Fruit fly (Drosophila melanogaster) whole organism, embryonic: ENCODE measurements around the gene Vps29.
A peak's percentile ranks its signal among the peaks of the same experiment; 100 is the strongest.

ENCODE experiments used
- Aef1 ChIP-seq: fragments of 200-800 bp; sonication (Bioruptor generic); IDR thresholded peaks from 3 replicates; pipeline ENCODE4 v1.3.6; 2022; ENCODE audit warnings: missing biosample characterization, missing genetic modification characterization
- Antp ChIP-seq: fragments of 200-800 bp; sonication (Bioruptor generic); optimal IDR thresholded peaks from 3 replicates; lab custom pipeline; 2016; ENCODE audit warnings: missing biosample characterization, missing genetic modification characterization
- Atf6 ChIP-seq: fragments of 200-800 bp; sonication (Bioruptor generic); IDR thresholded peaks from 2 replicates; pipeline ENCODE4 v1.3.6; 2022; ENCODE audit warnings: missing biosample characterization, missing genetic modification characterization
- CG10274 ChIP-seq: fragments of 200-800 bp; sonication (Bioruptor generic); optimal IDR thresholded peaks from 3 replicates; lab custom pipeline; 2017; ENCODE audit warnings: missing biosample characterization, mild to moderate bottlenecking, missing genetic modification characterization
- CG10366 ChIP-seq: fragments of 200-800 bp; sonication (Bioruptor generic); IDR thresholded peaks from 2 replicates; pipeline ENCODE4 v1.3.6; 2022; ENCODE audit warnings: missing biosample characterization, missing genetic modification characterization
- CG12391 ChIP-seq: fragments of 200-800 bp; sonication (Bioruptor generic); optimal IDR thresholded peaks from 3 replicates; lab custom pipeline; 2018; ENCODE audit warnings: missing biosample characterization, mild to moderate bottlenecking, missing genetic modification characterization, moderate library complexity
- CG17385 ChIP-seq: fragments of 200-800 bp; sonication (Bioruptor generic); optimal IDR thresholded peaks from 3 replicates; lab custom pipeline; 2018; ENCODE audit warnings: missing biosample characterization, mild to moderate bottlenecking, missing genetic modification characterization
- CG1832 ChIP-seq: fragments of 200-800 bp; sonication (Bioruptor generic); optimal IDR thresholded peaks from 2 replicates; lab custom pipeline; 2017; ENCODE audit warnings: missing biosample characterization, mild to moderate bottlenecking, missing genetic modification characterization, inconsistent platforms
- CG18619 ChIP-seq: fragments of 200-800 bp; sonication (Bioruptor generic); optimal IDR thresholded peaks from 3 replicates; lab custom pipeline; 2017; ENCODE audit warnings: missing biosample characterization, mild to moderate bottlenecking, missing genetic modification characterization
- CG2199 ChIP-seq: fragments of 200-800 bp; sonication (Bioruptor generic); IDR thresholded peaks from 3 replicates; pipeline ENCODE4 v1.3.6; 2022; ENCODE audit warnings: missing biosample characterization, missing genetic modification characterization
- CG4282 ChIP-seq: fragments of 200-800 bp; sonication (Bioruptor generic); optimal IDR thresholded peaks from 2 replicates; lab custom pipeline; 2016; ENCODE audit warnings: missing biosample characterization, missing genetic modification characterization
- CG6175 ChIP-seq: fragments of 200-800 bp; sonication (Bioruptor generic); IDR thresholded peaks from 3 replicates; pipeline ENCODE4 v1.3.6; 2022; ENCODE audit warnings: missing biosample characterization, missing genetic modification characterization
- CG6654 ChIP-seq: fragments of 200-800 bp; sonication (Bioruptor generic); optimal IDR thresholded peaks from 2 replicates; lab custom pipeline; 2017; ENCODE audit warnings: missing biosample characterization, mild to moderate bottlenecking, missing genetic modification characterization
- CG7556 ChIP-seq: fragments of 200-800 bp; sonication (Bioruptor generic); optimal IDR thresholded peaks from 2 replicates; lab custom pipeline; 2017; ENCODE audit warnings: missing biosample characterization, mild to moderate bottlenecking, missing genetic modification characterization
- Fer3 ChIP-seq: fragments of 200-800 bp; sonication (Bioruptor generic); optimal IDR thresholded peaks from 2 replicates; lab custom pipeline; 2018; ENCODE audit warnings: missing biosample characterization, mild to moderate bottlenecking, missing genetic modification characterization, moderate library complexity
- H2.0 ChIP-seq: fragments of 200-800 bp; sonication (Bioruptor generic); IDR thresholded peaks from 2 replicates; pipeline ENCODE4 v1.3.6; 2022; ENCODE audit warnings: missing biosample characterization, missing genetic modification characterization
- Hand ChIP-seq: fragments of 200-800 bp; sonication (Bioruptor generic); optimal IDR thresholded peaks from 2 replicates; lab custom pipeline; 2017; ENCODE audit warnings: mild to moderate bottlenecking, missing biosample characterization, missing genetic modification reagents, missing genetic modification characterization
- Myb ChIP-seq: fragments of 200-800 bp; sonication (Bioruptor generic); optimal IDR thresholded peaks from 2 replicates; lab custom pipeline; 2016; ENCODE audit warnings: missing biosample characterization, missing genetic modification characterization
- NFAT ChIP-seq: fragments of 200-800 bp; sonication (Bioruptor generic); IDR thresholded peaks from 2 replicates; pipeline ENCODE4 v1.3.6; 2022; ENCODE audit warnings: missing biosample characterization, missing genetic modification characterization
- Nf-YA ChIP-seq: fragments of 200-800 bp; sonication (Bioruptor generic); IDR thresholded peaks from 2 replicates; pipeline ENCODE4 v1.3.6; 2022; ENCODE audit warnings: missing biosample characterization, missing genetic modification characterization
- NfI ChIP-seq: fragments of 200-800 bp; sonication (Bioruptor generic); optimal IDR thresholded peaks from 3 replicates; lab custom pipeline; 2018; ENCODE audit warnings: missing biosample characterization, mild to moderate bottlenecking, missing genetic modification characterization, moderate library complexity
- PHDP ChIP-seq: fragments of 200-800 bp; sonication (Bioruptor generic); optimal IDR thresholded peaks from 3 replicates; lab custom pipeline; 2018; ENCODE audit warnings: missing biosample characterization, mild to moderate bottlenecking, missing genetic modification characterization, moderate library complexity
- Poxn ChIP-seq: fragments of 200-800 bp; sonication (Bioruptor generic); IDR thresholded peaks from 2 replicates; pipeline ENCODE4 v1.3.6; 2022; ENCODE audit warnings: missing biosample characterization, missing genetic modification characterization
- Rfx ChIP-seq: fragments of 200-800 bp; sonication (Bioruptor generic); IDR thresholded peaks from 2 replicates; pipeline ENCODE4 v1.3.6; 2022; ENCODE audit warnings: missing biosample characterization, missing genetic modification characterization
- Six4 ChIP-seq: fragments of 200-800 bp; sonication (Bioruptor generic); optimal IDR thresholded peaks from 2 replicates; lab custom pipeline; 2016; ENCODE audit warnings: missing biosample characterization, missing genetic modification characterization
- amos ChIP-seq: fragments of 200-800 bp; sonication (Bioruptor generic); IDR thresholded peaks from 2 replicates; pipeline ENCODE4 v1.3.6; 2022; ENCODE audit warnings: missing biosample characterization, missing genetic modification characterization; ENCODE audit not compliant: partially characterized antibody
- cato ChIP-seq: fragments of 200-800 bp; sonication (Bioruptor generic); optimal IDR thresholded peaks from 2 replicates; lab custom pipeline; 2016; ENCODE audit warnings: missing biosample characterization, missing genetic modification characterization, borderline replicate concordance
- crol ChIP-seq: fragments of 200-800 bp; sonication (Bioruptor generic); IDR thresholded peaks from 2 replicates; pipeline ENCODE4 v1.3.6; 2022; ENCODE audit warnings: missing biosample characterization, missing genetic modification characterization
- dati ChIP-seq: fragments of 200-800 bp; sonication (Bioruptor generic); IDR thresholded peaks from 2 replicates; pipeline ENCODE4 v1.3.6; 2022; ENCODE audit warnings: missing biosample characterization, missing genetic modification characterization
- dm ChIP-seq: fragments of 200-800 bp; sonication (Bioruptor generic); optimal IDR thresholded peaks from 3 replicates; lab custom pipeline; 2016; ENCODE audit warnings: missing biosample characterization, missing genetic modification characterization
- ems ChIP-seq: fragments of 200-800 bp; sonication (Bioruptor generic); optimal IDR thresholded peaks from 3 replicates; lab custom pipeline; 2016; ENCODE audit warnings: missing biosample characterization, missing genetic modification characterization
- fd64A ChIP-seq: fragments of 200-800 bp; sonication (Bioruptor generic); optimal IDR thresholded peaks from 3 replicates; lab custom pipeline; 2018; ENCODE audit warnings: missing biosample characterization, mild to moderate bottlenecking, missing genetic modification characterization
- grn ChIP-seq: fragments of 200-800 bp; sonication (Bioruptor generic); optimal IDR thresholded peaks from 3 replicates; lab custom pipeline; 2017; ENCODE audit warnings: missing biosample characterization, missing genetic modification characterization
- ind ChIP-seq: fragments of 200-800 bp; sonication (Bioruptor generic); optimal IDR thresholded peaks from 3 replicates; lab custom pipeline; 2016; ENCODE audit warnings: missing biosample characterization, missing genetic modification characterization
- lab ChIP-seq: fragments of 200-800 bp; sonication (Bioruptor generic); optimal IDR thresholded peaks from 3 replicates; lab custom pipeline; 2017; ENCODE audit warnings: missing biosample characterization, missing genetic modification characterization, mild to moderate bottlenecking, moderate library complexity, missing genetic modification reagents
- lmd ChIP-seq: fragments of 200-800 bp; sonication (Bioruptor generic); IDR thresholded peaks from 2 replicates; pipeline ENCODE4 v1.3.6; 2022; ENCODE audit warnings: missing biosample characterization, missing genetic modification characterization
- maf-S ChIP-seq: fragments of 200-800 bp; sonication (Bioruptor generic); optimal IDR thresholded peaks from 2 replicates; lab custom pipeline; 2016; ENCODE audit warnings: missing biosample characterization, missing genetic modification characterization
- nerfin-1 ChIP-seq: fragments of 200-800 bp; sonication (Bioruptor generic); optimal IDR thresholded peaks from 3 replicates; lab custom pipeline; 2019; ENCODE audit warnings: missing biosample characterization, mild to moderate bottlenecking, missing genetic modification characterization, moderate library complexity
- peb ChIP-seq: fragments of 200-800 bp; sonication (Bioruptor generic); IDR thresholded peaks from 2 replicates; pipeline ENCODE4 v1.3.6; 2022; ENCODE audit warnings: missing biosample characterization, missing genetic modification characterization
- ranshi ChIP-seq: fragments of 200-800 bp; sonication (Bioruptor generic); IDR thresholded peaks from 2 replicates; pipeline ENCODE4 v1.3.6; 2022; ENCODE audit warnings: missing biosample characterization, missing genetic modification characterization
- run ChIP-seq: fragments of 200-800 bp; sonication (Bioruptor generic); optimal IDR thresholded peaks from 3 replicates; lab custom pipeline; 2018; ENCODE audit warnings: missing biosample characterization, mild to moderate bottlenecking, missing genetic modification characterization
- salm ChIP-seq: fragments of 200-800 bp; sonication (Bioruptor generic); optimal IDR thresholded peaks from 2 replicates; lab custom pipeline; 2018; ENCODE audit warnings: missing biosample characterization, mild to moderate bottlenecking, missing genetic modification characterization
- sc ChIP-seq, 3 experiments: fragments of >200 bp in 2 of 3; fragments of 200-800 bp in 1 of 3; sonication (Bioruptor generic) in 1 of 3; optimal IDR thresholded peaks; 2 replicates in 2 of 3; 3 replicates in 1 of 3; lab custom pipeline; 2017; ENCODE audit warnings: mild to moderate bottlenecking in 1 of 3, missing biosample characterization in 1 of 3, missing genetic modification characterization in 1 of 3, missing genetic modification reagents in 1 of 3
- sim ChIP-seq: fragments of 200-800 bp; sonication (Bioruptor generic); IDR thresholded peaks from 2 replicates; pipeline ENCODE4 v1.3.6; 2022; ENCODE audit warnings: missing biosample characterization, missing genetic modification characterization
- sr ChIP-seq: fragments of 200-800 bp; sonication (Bioruptor generic); IDR thresholded peaks from 3 replicates; pipeline ENCODE4 v1.3.6; 2022; ENCODE audit warnings: missing biosample characterization, missing genetic modification characterization
- sug ChIP-seq: fragments of 200-800 bp; optimal IDR thresholded peaks from 2 replicates; lab custom pipeline; 2019; ENCODE audit warnings: missing biosample characterization, mild to moderate bottlenecking, missing genetic modification characterization, moderate library complexity
- tna ChIP-seq: fragments of 200-800 bp; sonication (Bioruptor generic); IDR thresholded peaks from 2 replicates; pipeline ENCODE4 v1.3.6; 2022; ENCODE audit warnings: missing biosample characterization, missing genetic modification characterization; ENCODE audit not compliant: partially characterized antibody
- twi ChIP-seq: fragments of 200-800 bp; optimal IDR thresholded peaks from 2 replicates; lab custom pipeline; 2019; ENCODE audit warnings: missing biosample characterization, mild to moderate bottlenecking, missing genetic modification characterization, moderate library complexity
- zen ChIP-seq: fragments of 200-800 bp; sonication (Bioruptor generic); optimal IDR thresholded peaks from 3 replicates; lab custom pipeline; 2018; ENCODE audit warnings: missing biosample characterization, mild to moderate bottlenecking, missing genetic modification characterization, moderate library complexity
- zfh1 ChIP-seq: fragments of 200-800 bp; sonication (Bioruptor generic); IDR thresholded peaks from 3 replicates; pipeline ENCODE4 v1.3.6; 2022; ENCODE audit warnings: missing biosample characterization, missing genetic modification characterization

Gene Vps29

dm6 chr2L:1108029-1108688 lies 42.4 kb upstream of the Vps29 start, which contains the start of the genes PolrMT and CG14339 (continued):
- TF ChIP-seq CG1832 (GFP tag; lab: Kevin White, UChicago) (no peak), dati (no peak), CG6175 (GFP tag; lab: Robert Waterston, UW) (no peak), CG2199 (GFP tag; lab: Robert Waterston, UW) (no peak), lmd (GFP tag; lab: Robert Waterston, UW) (no peak), dm (GFP tag; lab: Kevin White, UChicago) (peak; percentile 95), Myb (GFP tag; lab: Kevin White, UChicago) (peak; percentile 98), sug (tag; lab: Kevin White, UChicago) (peak; percentile 83), Poxn (no peak), Aef1 (GFP tag; lab: Robert Waterston, UW) (peak; percentile 48; the same call in 2 of the 3 replicates), sc (optimal IDR thresholded peaks at IDR 0.05; lab: Kevin White, UChicago) (no peak), sc (GFP tag; optimal IDR thresholded peaks at IDR 0.05; lab: Kevin White, UChicago) (no peak), maf-S (GFP tag; lab: Kevin White, UChicago) (no peak), ranshi (GFP tag; lab: Robert Waterston, UW) (no peak), zfh1 (0 out of 3 replicates have a peak, but pooled peaks have one; percentile 29), Hand (GFP tag; lab: Kevin White, UChicago) (no peak), nerfin-1 (tag; lab: Kevin White, UChicago) (no peak), tna (0 out of 2 replicates have a peak, but pooled peaks have one; percentile 34), CG18619 (GFP tag; lab: Kevin White, UChicago) (peak; percentile 13), lab (GFP tag; lab: Kevin White, UChicago) (no peak), grn (GFP tag; lab: Kevin White, UChicago) (no peak), peb (GFP tag; lab: Robert Waterston, UW) (no peak), CG10366 (no peak), Rfx (GFP tag; lab: Robert Waterston, UW) (no peak), Fer3 (tag; lab: Kevin White, UChicago) (no peak), salm (tag; lab: Kevin White, UChicago) (no peak), PHDP (tag; lab: Kevin White, UChicago) (no peak), Six4 (GFP tag; lab: Kevin White, UChicago) (no peak), CG4282 (GFP tag; lab: Kevin White, UChicago) (no peak), sr (no peak), zen (peak; percentile 26), NfI (GFP tag; lab: Kevin White, UChicago) (no peak), CG6654 (GFP tag; lab: Kevin White, UChicago) (no peak), NFAT (GFP tag; lab: Robert Waterston, UW) (0 out of 2 replicates have a peak, but pooled peaks have one; percentile 25), CG10274 (GFP tag; lab: Kevin White, UChicago) (no peak), run (peak; percentile 4), CG17385 (GFP tag; lab: Kevin White, UChicago) (no peak), Antp (GFP tag; lab: Kevin White, UChicago) (peak; percentile 10), CG12391 (tag; lab: Kevin White, UChicago) (peak; percentile 46), crol (GFP tag; lab: Robert Waterston, UW) (no peak), amos (peak; percentile 35; the same call in 1 of the 2 replicates), CG7556 (GFP tag; lab: Kevin White, UChicago) (no peak), fd64A (GFP tag; lab: Kevin White, UChicago) (no peak), twi (peak; percentile 38), H2.0 (0 out of 2 replicates have a peak, but pooled peaks have one; percentile 5), cato (no peak), Atf6 (GFP tag; lab: Robert Waterston, UW) (no peak), sim (GFP tag; lab: Robert Waterston, UW) (no peak), ind (no peak), ems (GFP tag; lab: Kevin White, UChicago) (peak; percentile 46), Nf-YA (GFP tag; lab: Robert Waterston, UW) (no peak)
